Worm (Caenorhabditis elegans): Measurements from ENCODE around the gene Y105C5A.9.
"Not testable (repeated sequence)": the region's sequence is repeated elsewhere in the genome, so short reads cannot be mapped to it uniquely, and the experiment has no call there.

- TF ChIP-seq med-1 (GFP tag; optimal IDR thresholded peaks at IDR 0.05; ENCODE audit: insufficient read depth); flt-1 (GFP tag; IDR thresholded peaks at IDR 0.05): not testable (repeated sequence)
These were observed 50.1 kb downstream of the Y105C5A.9 start, which contains the start of gene Y105C5A.26 for ce11 chrIV:15681445-15681844.

Measured in whole organism, midembryonic.